In the genomic region with DNA sequence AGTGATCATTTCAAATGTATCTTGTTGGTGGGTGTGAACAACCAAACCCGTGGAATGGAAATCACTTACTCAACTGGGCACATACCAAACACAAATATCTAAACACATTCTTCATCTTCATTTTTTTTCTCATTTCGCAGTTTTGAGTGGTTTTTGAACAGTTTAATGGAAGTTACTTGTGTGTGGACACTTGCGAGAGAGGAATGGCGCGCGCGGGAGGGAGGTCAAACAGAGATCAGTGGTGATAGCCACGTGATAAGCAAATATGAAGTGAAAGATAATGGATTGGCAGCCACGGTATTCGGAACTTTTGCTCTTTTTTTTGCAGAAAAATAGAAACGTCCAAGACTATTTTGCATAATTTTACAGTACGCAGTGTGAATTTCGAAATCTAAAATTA, we compare ENCODE assay signal across 3 worm cellular contexts.
TF ChIP-seq lines count a peak whose summit lies in the region.

No protein-coding gene starts in this region.

TF ChIP-seq in whole organism, L1 larva, 84 proteins besides CTCF, POLR2A, EP300 and RAD21 (continues in another document):
- TF ChIP-seq irx-1 (tag; optimal IDR thresholded peaks at IDR 0.05; lab: Kevin White, UChicago) (no peak), C04F5.9 (tag; optimal IDR thresholded peaks at IDR 0.05; lab: Kevin White, UChicago) (no peak), swsn-7 (tag; optimal IDR thresholded peaks at IDR 0.05; lab: Kevin White, UChicago) (no peak), blmp-1 (tag; optimal IDR thresholded peaks at IDR 0.05; lab: Kevin White, UChicago) (no peak), tbx-2 (tag; optimal IDR thresholded peaks at IDR 0.05; lab: Kevin White, UChicago) (peak; percentile 52), snpc-4 (tag; optimal IDR thresholded peaks at IDR 0.05; lab: Kevin White, UChicago) (no peak), mdl-1 (tag; optimal IDR thresholded peaks at IDR 0.05; lab: Kevin White, UChicago) (peak in 1 of 2 experiments; percentile 2), nhr-19 (GFP tag; conservative IDR thresholded peaks at IDR 0.05; lab: Robert Waterston, UW) (no peak), sptf-1 (tag; optimal IDR thresholded peaks at IDR 0.05; lab: Kevin White, UChicago) (no peak), efl-1 (optimal IDR thresholded peaks at IDR 0.05; lab: Kevin White, UChicago) (no peak), efl-1 (GFP tag; optimal IDR thresholded peaks at IDR 0.05 in 1 of 2; lab: Kevin White, UChicago) (peak in 1 of 2 experiments; percentile 82), C34B4.2 (tag; optimal IDR thresholded peaks at IDR 0.05; lab: Kevin White, UChicago) (no peak), dsc-1 (tag; optimal IDR thresholded peaks at IDR 0.05; lab: Kevin White, UChicago) (no peak), nhr-20 (tag; optimal IDR thresholded peaks at IDR 0.05; lab: Kevin White, UChicago) (no peak), mep-1 (tag; optimal IDR thresholded peaks at IDR 0.05; lab: Kevin White, UChicago) (no peak), sox-4 (tag; optimal IDR thresholded peaks at IDR 0.05; lab: Kevin White, UChicago) (no peak), nhr-90 (tag; optimal IDR thresholded peaks at IDR 0.05; lab: Kevin White, UChicago; ENCODE audit: poor library complexity) (no peak), pax-3 (tag; optimal IDR thresholded peaks at IDR 0.05; lab: Kevin White, UChicago) (no peak), elt-3 (tag; optimal IDR thresholded peaks at IDR 0.05; lab: Kevin White, UChicago) (no peak), unc-30 (tag; optimal IDR thresholded peaks at IDR 0.05; lab: Kevin White, UChicago) (no peak), jun-1 (tag; optimal IDR thresholded peaks at IDR 0.05; lab: Kevin White, UChicago) (no peak), hlh-4 (tag; optimal IDR thresholded peaks at IDR 0.05; lab: Kevin White, UChicago) (no peak), isw-1 (GFP tag; IDR thresholded peaks at IDR 0.05; lab: Robert Waterston, UW) (no peak), unc-62 (GFP tag; optimal IDR thresholded peaks at IDR 0.05; lab: Kevin White, UChicago) (no peak), lsy-2 (tag; optimal IDR thresholded peaks at IDR 0.05; lab: Kevin White, UChicago) (no peak), ama-1 (optimal IDR thresholded peaks at IDR 0.05; lab: Kevin White, UChicago) (no peak), nhr-85 (tag; lab: Kevin White, UChicago) (no peak), vab-15 (tag; optimal IDR thresholded peaks at IDR 0.05; lab: Kevin White, UChicago) (no peak), ces-1 (GFP tag; optimal IDR thresholded peaks at IDR 0.05; lab: Kevin White, UChicago) (no peak), ztf-11 (tag; optimal IDR thresholded peaks at IDR 0.05; lab: Kevin White, UChicago) (no peak), ceh-8 (GFP tag; optimal IDR thresholded peaks at IDR 0.05; lab: Kevin White, UChicago) (no peak)

TF ChIP-seq in whole organism, L2 larva, 48 proteins besides CTCF, POLR2A, EP300 and RAD21:
- TF ChIP-seq peb-1 (tag; optimal IDR thresholded peaks at IDR 0.05; lab: Kevin White, UChicago) (no peak), nhr-237 (tag; optimal IDR thresholded peaks at IDR 0.05; lab: Kevin White, UChicago) (no peak), nhr-77 (tag; optimal IDR thresholded peaks at IDR 0.05; lab: Kevin White, UChicago) (no peak), ztf-11 (tag; optimal IDR thresholded peaks at IDR 0.05; lab: Kevin White, UChicago) (no peak), lin-39 (tag; optimal IDR thresholded peaks at IDR 0.05; lab: Kevin White, UChicago) (no peak), ZK546.5 (tag; optimal IDR thresholded peaks at IDR 0.05; lab: Kevin White, UChicago) (no peak), F13H6.1 (tag; optimal IDR thresholded peaks at IDR 0.05; lab: Kevin White, UChicago) (peak; percentile 56), zag-1 (tag; optimal IDR thresholded peaks at IDR 0.05; lab: Kevin White, UChicago) (no peak), sma-9 (GFP tag; optimal IDR thresholded peaks at IDR 0.05; lab: Kevin White, UChicago) (peak; percentile 5), sma-9 (tag; optimal IDR thresholded peaks at IDR 0.05; lab: Kevin White, UChicago) (no peak), sma-3 (GFP tag; optimal IDR thresholded peaks at IDR 0.05; lab: Kevin White, UChicago) (no peak), aly-2 (tag; optimal IDR thresholded peaks at IDR 0.05; lab: Kevin White, UChicago) (no peak), mab-5 (tag; optimal IDR thresholded peaks at IDR 0.05; lab: Kevin White, UChicago) (no peak), blmp-1 (tag; optimal IDR thresholded peaks at IDR 0.05; lab: Kevin White, UChicago; ENCODE audit: insufficient read depth) (no peak), nhr-11 (tag; optimal IDR thresholded peaks at IDR 0.05; lab: Kevin White, UChicago) (no peak), alr-1 (tag; optimal IDR thresholded peaks at IDR 0.05; lab: Kevin White, UChicago) (no peak), ceh-82 (tag; optimal IDR thresholded peaks at IDR 0.05; lab: Kevin White, UChicago) (no peak)

TF ChIP-seq in whole organism, L3 larva, 47 proteins besides CTCF, POLR2A, EP300 and RAD21:
- TF ChIP-seq lin-15B (tag; optimal IDR thresholded peaks at IDR 0.05; lab: Kevin White, UChicago), result no peak
- peak; percentile 76 for TF ChIP-seq pha-4 (tag; optimal IDR thresholded peaks at IDR 0.05; lab: Kevin White, UChicago)

Comparison
In these comparisons a context has a peak if more than half of its experiments do, and no peak if none do; other contexts are left out.
1. Of the 22 proteins assayed by ChIP-seq in both whole organism, L1 larva and whole organism, L2 larva: peak only in whole organism, L1 larva: nhr-77; only in whole organism, L2 larva: none; in both: none; in neither: 20; mixed calls (peak in some experiments, not most) for 1.